Worm (Caenorhabditis elegans): Measurements from ENCODE around the gene C46C11.4.

Gene C46C11.4

ce11 chrX:4651428-4651827 lies 4.4 kb upstream of the C46C11.4 start:
- no peak for TF ChIP-seq ztf-11 (tag; optimal IDR thresholded peaks at IDR 0.05)
- TF ChIP-seq fkh-10 (GFP tag; optimal IDR thresholded peaks at IDR 0.05): no peak
- no peak for TF ChIP-seq elt-3 (tag; optimal IDR thresholded peaks at IDR 0.05)
- no peak for TF ChIP-seq pha-4 (tag; optimal IDR thresholded peaks at IDR 0.05)
- TF ChIP-seq eor-1 (tag; optimal IDR thresholded peaks at IDR 0.05): no peak
- TF ChIP-seq snpc-4 (tag; optimal IDR thresholded peaks at IDR 0.05): no peak
- no peak for TF ChIP-seq nhr-237 (tag; optimal IDR thresholded peaks at IDR 0.05)
- no peak for TF ChIP-seq unc-62 (GFP tag; optimal IDR thresholded peaks at IDR 0.05)
- no peak for TF ChIP-seq nhr-12 (tag; optimal IDR thresholded peaks at IDR 0.05)
- TF ChIP-seq nhr-43 (tag; optimal IDR thresholded peaks at IDR 0.05; ENCODE audit: poor library complexity, severe bottlenecking): no peak
- no peak for TF ChIP-seq pqm-1 (tag; optimal IDR thresholded peaks at IDR 0.05)

DNA sequence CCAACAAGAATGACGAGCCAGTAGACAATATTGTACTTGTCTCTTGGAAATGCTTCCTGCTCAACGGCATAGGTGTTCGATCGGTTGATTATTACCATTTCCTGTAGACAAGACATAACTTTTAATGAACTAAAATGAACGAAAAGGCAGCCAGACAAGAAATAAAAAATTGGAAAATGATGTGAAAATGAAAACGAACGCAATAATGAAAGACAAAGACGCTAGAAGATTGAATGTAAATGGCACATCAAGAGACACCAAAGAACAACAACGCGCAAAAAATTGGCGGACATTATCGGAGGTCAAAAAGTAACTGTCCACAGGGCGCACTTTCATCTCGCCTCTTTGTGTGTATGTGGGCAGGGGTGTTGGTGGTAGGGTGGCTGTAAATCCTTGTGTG lies 2.1 kb upstream of the C46C11.4 start, which contains the start of gene ent-5:
ent-5 (minus strand) TSS at position 101 of the 400 bp plus-strand sequence.
- TF ChIP-seq ZK546.5 (tag; optimal IDR thresholded peaks at IDR 0.05): no peak
- no peak for TF ChIP-seq nhr-67 (tag; optimal IDR thresholded peaks at IDR 0.05)
- TF ChIP-seq egl-5 (tag; optimal IDR thresholded peaks at IDR 0.05): no peak
- no peak for TF ChIP-seq elt-2 (tag; optimal IDR thresholded peaks at IDR 0.05)
- TF ChIP-seq nhr-11 (tag; optimal IDR thresholded peaks at IDR 0.05): no peak

DNA sequence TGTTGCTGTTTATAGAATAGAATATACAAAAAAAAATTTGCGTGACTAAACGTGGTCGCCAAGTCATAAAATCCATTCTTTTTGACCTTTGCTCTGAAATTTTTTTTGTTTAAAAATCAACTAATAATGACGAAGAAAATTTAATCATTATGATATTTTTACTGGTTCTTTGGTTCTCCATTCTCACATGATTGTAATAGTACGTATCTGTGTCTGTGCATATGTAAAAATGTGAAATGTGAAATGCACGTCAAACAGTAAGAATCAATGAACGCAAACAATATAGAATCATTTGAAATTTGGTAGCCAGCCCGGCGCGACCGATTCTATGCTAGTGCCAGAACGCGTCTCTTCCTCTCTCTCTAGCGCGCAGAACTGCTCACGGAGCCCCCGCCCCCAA lies 10.2 kb downstream of the C46C11.4 start, which contains the start of gene hosl-1:
hosl-1 (plus strand) TSS at position 301 of the 400 bp plus-strand sequence.
- TF ChIP-seq pha-4 (tag; optimal IDR thresholded peaks at IDR 0.05) (peak; percentile 11), elt-1 (tag; optimal IDR thresholded peaks at IDR 0.05) (no peak), pqm-1 (tag; optimal IDR thresholded peaks at IDR 0.05) (peak; percentile 3)

DNA sequence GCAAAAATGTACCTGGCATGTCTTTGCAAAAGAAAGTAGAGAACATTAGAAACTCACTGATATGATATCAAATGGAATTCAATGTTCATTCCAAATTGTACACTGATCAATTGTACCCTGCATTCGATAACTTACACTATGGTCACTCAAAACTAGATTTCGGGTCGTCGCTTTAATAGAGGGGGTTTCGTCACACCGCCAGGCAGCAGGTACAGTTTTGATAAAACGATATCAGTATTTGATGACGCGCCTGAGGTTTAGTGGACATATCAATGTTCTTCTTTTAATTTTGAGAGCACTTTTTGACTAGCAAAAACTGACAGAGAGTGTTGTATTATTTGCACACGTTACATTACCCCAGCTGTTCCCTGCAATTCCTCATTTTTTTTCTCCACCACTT lies 10.9 kb downstream of the C46C11.4 start:
- peak; percentile 29 for TF ChIP-seq pqm-1 (tag; optimal IDR thresholded peaks at IDR 0.05)
- no peak for TF ChIP-seq nhr-12 (tag; optimal IDR thresholded peaks at IDR 0.05)
- TF ChIP-seq elt-2 (tag; optimal IDR thresholded peaks at IDR 0.05): peak; percentile 63

ce11 chrX:4635643-4636042 lies 11.4 kb downstream of the C46C11.4 start:
- no peak for TF ChIP-seq fkh-10 (GFP tag; optimal IDR thresholded peaks at IDR 0.05)
- TF ChIP-seq hmg-11 (tag; optimal IDR thresholded peaks at IDR 0.05): peak; percentile 55
- TF ChIP-seq nfya-1 (tag; optimal IDR thresholded peaks at IDR 0.05; ENCODE audit: insufficient read depth): peak; percentile 52
- TF ChIP-seq lin-39 (tag; optimal IDR thresholded peaks at IDR 0.05): no peak
- no peak for TF ChIP-seq nhr-237 (tag; optimal IDR thresholded peaks at IDR 0.05)
- peak; percentile 80 for TF ChIP-seq nhr-23 (tag; optimal IDR thresholded peaks at IDR 0.05)
- peak; percentile 56 for TF ChIP-seq pha-4 (tag; optimal IDR thresholded peaks at IDR 0.05)
- peak; percentile 38 for TF ChIP-seq egl-5 (tag; optimal IDR thresholded peaks at IDR 0.05)
- TF ChIP-seq tbx-2 (tag; optimal IDR thresholded peaks at IDR 0.05): peak; percentile 11
- no peak for TF ChIP-seq mml-1 (tag; optimal IDR thresholded peaks at IDR 0.05)
- TF ChIP-seq nhr-25 (tag; optimal IDR thresholded peaks at IDR 0.05): peak; percentile 61

DNA sequence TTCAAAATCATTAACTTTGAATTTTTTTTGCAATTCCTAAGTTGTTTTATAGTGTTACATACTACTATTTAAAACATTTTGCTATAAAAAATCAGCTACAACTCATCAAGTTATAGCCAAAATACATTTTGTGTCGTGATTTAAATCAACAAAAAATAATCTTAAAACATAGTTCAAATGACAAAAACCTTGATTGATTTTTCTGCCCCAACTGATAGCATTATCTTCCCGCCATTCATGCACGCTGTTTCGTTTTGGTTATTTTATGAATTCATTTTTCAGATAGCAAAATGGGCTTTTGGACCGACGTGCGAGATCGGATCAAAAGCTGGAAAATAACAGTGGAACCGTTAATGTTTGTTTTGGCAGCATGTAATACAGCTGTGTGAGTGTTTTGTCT lies 14.9 kb downstream of the C46C11.4 start, which contains the start of gene slcr-46.1:
slcr-46.1 (plus strand) TSS at position 274 of the 400 bp plus-strand sequence.
- no peak for TF ChIP-seq nhr-237 (tag; optimal IDR thresholded peaks at IDR 0.05)
- no peak for TF ChIP-seq unc-39 (tag; optimal IDR thresholded peaks at IDR 0.05)
- TF ChIP-seq nfya-1 (tag; optimal IDR thresholded peaks at IDR 0.05; ENCODE audit: insufficient read depth): no peak
- TF ChIP-seq lin-39 (tag; optimal IDR thresholded peaks at IDR 0.05): no peak
- TF ChIP-seq ceh-9 (tag; optimal IDR thresholded peaks at IDR 0.05): no peak
- TF ChIP-seq lsy-12 (tag; optimal IDR thresholded peaks at IDR 0.05): no peak
- no peak for TF ChIP-seq unc-62 (GFP tag; optimal IDR thresholded peaks at IDR 0.05)
- no peak for TF ChIP-seq nhr-23 (tag; optimal IDR thresholded peaks at IDR 0.05)
- no peak for TF ChIP-seq fkh-10 (GFP tag; optimal IDR thresholded peaks at IDR 0.05)
- no peak for TF ChIP-seq nhr-12 (tag; optimal IDR thresholded peaks at IDR 0.05)
- no peak for TF ChIP-seq eor-1 (tag; optimal IDR thresholded peaks at IDR 0.05)
- no peak for TF ChIP-seq aly-2 (tag; optimal IDR thresholded peaks at IDR 0.05)
- no peak for TF ChIP-seq fos-1 (tag; optimal IDR thresholded peaks at IDR 0.05)
- peak; percentile 38 for TF ChIP-seq pqm-1 (tag; optimal IDR thresholded peaks at IDR 0.05)
- TF ChIP-seq elt-2 (tag; optimal IDR thresholded peaks at IDR 0.05): peak; percentile 56
